Worm (Caenorhabditis elegans) whole organism, L2 larva: ENCODE measurements around the gene srbc-62.

Experiments
- C34F6.9 ChIP-seq: fragments of 150-350 bp; optimal IDR thresholded peaks from 2 replicates; lab custom pipeline; 2014; ENCODE audit warnings: missing biosample characterization, missing genetic modification characterization
- F13H6.1 ChIP-seq: sonication (generic microtip); optimal IDR thresholded peaks from 2 replicates; lab custom pipeline; 2016; ENCODE audit warnings: missing genetic modification characterization, missing compliant biosample characterization
- ZK546.5 ChIP-seq: sonication (generic microtip); optimal IDR thresholded peaks from 2 replicates; lab custom pipeline; 2017; ENCODE audit warnings: missing biosample characterization, missing genetic modification characterization
- ama-1 ChIP-seq: fragments of 150-350 bp; optimal IDR thresholded peaks from 2 replicates; lab custom pipeline; 2018; ENCODE audit warnings: inconsistent platforms
- ceh-16 ChIP-seq: fragments of 150-350 bp; optimal IDR thresholded peaks from 2 replicates; lab custom pipeline; 2014; ENCODE audit warnings: missing biosample characterization, missing genetic modification characterization
- ceh-82 ChIP-seq: fragments of 150-350 bp; optimal IDR thresholded peaks from 2 replicates; lab custom pipeline; 2014; ENCODE audit warnings: missing biosample characterization, missing genetic modification characterization
- crh-2 ChIP-seq: sonication (generic microtip); optimal IDR thresholded peaks from 2 replicates; lab custom pipeline; 2017; ENCODE audit warnings: missing biosample characterization, missing genetic modification characterization
- dmd-4 ChIP-seq: sonication (generic microtip); optimal IDR thresholded peaks from 2 replicates; lab custom pipeline; 2017; ENCODE audit warnings: missing biosample characterization, missing genetic modification characterization
- elt-3 ChIP-seq: sonication (generic microtip); optimal IDR thresholded peaks from 2 replicates; lab custom pipeline; 2017; ENCODE audit warnings: missing biosample characterization, missing genetic modification characterization
- fos-1 ChIP-seq: fragments of 150-350 bp; optimal IDR thresholded peaks from 2 replicates; lab custom pipeline; 2014; ENCODE audit warnings: missing biosample characterization, missing genetic modification characterization
- gmeb-1 ChIP-seq: fragments of 150-350 bp; optimal IDR thresholded peaks from 2 replicates; lab custom pipeline; 2014; ENCODE audit warnings: missing biosample characterization, missing genetic modification characterization
- lin-11 ChIP-seq: fragments of 150-350 bp; sonication (generic microtip); optimal IDR thresholded peaks from 2 replicates; lab custom pipeline; 2014; ENCODE audit warnings: missing biosample characterization, missing genetic modification characterization, inconsistent platforms, mixed read lengths
- lsy-2 ChIP-seq, 2 experiments: fragments of 150-350 bp in 1 of 2; sonication (generic microtip) in 1 of 2; optimal IDR thresholded peaks; 2 replicates each; lab custom pipeline; 2014 to 2017; ENCODE audit warnings: missing biosample characterization in 2 of 2, missing genetic modification characterization in 2 of 2
- mab-5 ChIP-seq: fragments of 150-350 bp; optimal IDR thresholded peaks from 2 replicates; lab custom pipeline; 2014; ENCODE audit warnings: missing biosample characterization, missing genetic modification characterization
- mbf-1 ChIP-seq: sonication (generic microtip); optimal IDR thresholded peaks from 2 replicates; lab custom pipeline; 2017; ENCODE audit warnings: missing biosample characterization, missing genetic modification characterization
- mdl-1 ChIP-seq, 2 experiments: fragments of 150-350 bp in 1 of 2; sonication (generic microtip) in 1 of 2; optimal IDR thresholded peaks; 2 replicates each; lab custom pipeline; 2017; ENCODE audit warnings: missing biosample characterization in 2 of 2, missing genetic modification characterization in 2 of 2
- nhr-11 ChIP-seq: fragments of 150-350 bp; optimal IDR thresholded peaks from 2 replicates; lab custom pipeline; 2014; ENCODE audit warnings: missing biosample characterization, missing genetic modification characterization
- nhr-129 ChIP-seq: fragments of 150-350 bp; optimal IDR thresholded peaks from 2 replicates; lab custom pipeline; 2014; ENCODE audit warnings: missing biosample characterization, missing genetic modification characterization
- nhr-237 ChIP-seq: fragments of 150-350 bp; optimal IDR thresholded peaks from 2 replicates; lab custom pipeline; 2014; ENCODE audit warnings: missing biosample characterization, missing genetic modification characterization
- nhr-25 ChIP-seq: fragments of 150-350 bp; sonication (generic microtip); optimal IDR thresholded peaks from 3 replicates; lab custom pipeline; 2014; ENCODE audit warnings: missing biosample characterization, missing genetic modification characterization
- nhr-6 ChIP-seq: fragments of 150-350 bp; optimal IDR thresholded peaks from 2 replicates; lab custom pipeline; 2014; ENCODE audit warnings: missing biosample characterization, missing genetic modification characterization
- peb-1 ChIP-seq: fragments of 150-350 bp; optimal IDR thresholded peaks from 2 replicates; lab custom pipeline; 2014; ENCODE audit warnings: missing biosample characterization, missing genetic modification characterization
- sem-4 ChIP-seq: fragments of 150-350 bp; optimal IDR thresholded peaks from 2 replicates; lab custom pipeline; 2014; ENCODE audit warnings: missing biosample characterization, missing genetic modification reagents, missing genetic modification characterization
- skn-1 ChIP-seq: sonication (generic microtip); optimal IDR thresholded peaks from 2 replicates; lab custom pipeline; 2017; ENCODE audit warnings: missing biosample characterization, missing genetic modification characterization
- sma-3 ChIP-seq: sonication (generic microtip); optimal IDR thresholded peaks from 2 replicates; lab custom pipeline; 2016; ENCODE audit warnings: missing genetic modification reagents, missing genetic modification characterization, missing compliant biosample characterization
- snpc-4 ChIP-seq: fragments of 150-350 bp; optimal IDR thresholded peaks from 2 replicates; lab custom pipeline; 2014; ENCODE audit warnings: missing biosample characterization, missing genetic modification characterization
- unc-39 ChIP-seq: fragments of 150-350 bp; optimal IDR thresholded peaks from 2 replicates; lab custom pipeline; 2014; ENCODE audit warnings: missing biosample characterization, missing genetic modification characterization
- unc-55 ChIP-seq: fragments of 150-350 bp; sonication (generic microtip); optimal IDR thresholded peaks from 3 replicates; lab custom pipeline; 2014; ENCODE audit warnings: missing biosample characterization, missing genetic modification reagents, missing genetic modification characterization
- unc-62 ChIP-seq: fragments of 150-350 bp; optimal IDR thresholded peaks from 2 replicates; lab custom pipeline; 2014; ENCODE audit warnings: missing biosample characterization, missing genetic modification reagents, missing genetic modification characterization
- ztf-1 ChIP-seq: fragments of 200-800 bp; sonication (Bioruptor generic); conservative IDR thresholded peaks from 2 replicates; pipeline ENCODE4 v1.3.6; 2022; ENCODE audit warnings: missing genetic modification characterization, missing compliant biosample characterization
- ztf-11 ChIP-seq: sonication (generic microtip); optimal IDR thresholded peaks from 2 replicates; lab custom pipeline; 2017; ENCODE audit warnings: missing biosample characterization, missing genetic modification characterization
- ztf-4 ChIP-seq: fragments of 150-350 bp; optimal IDR thresholded peaks from 2 replicates; lab custom pipeline; 2014; ENCODE audit warnings: missing biosample characterization, missing genetic modification characterization

srbc-62 gene

ce11 chrV:17182045-17182444 is 35.7 kb upstream of the srbc-62 start, which contains the start of gene srh-159:
srh-159 (plus strand) TSS chrV:17182345.
- TF ChIP-seq ama-1 (lab: Kevin White, UChicago) = no peak
- no peak for TF ChIP-seq lin-11 (tag; lab: Kevin White, UChicago)
- no peak for TF ChIP-seq nhr-11 (tag; lab: Kevin White, UChicago)
- no peak for TF ChIP-seq unc-62 (GFP tag; lab: Kevin White, UChicago)
- no peak for TF ChIP-seq skn-1 (tag; lab: Kevin White, UChicago)
- TF ChIP-seq F13H6.1 = no peak
- TF ChIP-seq ZK546.5 = no peak
- no peak for TF ChIP-seq mbf-1
- no peak for TF ChIP-seq snpc-4 (tag; lab: Kevin White, UChicago)
- TF ChIP-seq dmd-4 (tag; lab: Kevin White, UChicago) = no peak
- TF ChIP-seq crh-2 (tag; lab: Kevin White, UChicago) = no peak

ce11 chrV:17190399-17190798 is 27.4 kb upstream of the srbc-62 start, which contains the start of gene str-199:
str-199 (minus strand) TSS chrV:17190499.
- no peak for TF ChIP-seq ztf-1

ce11 chrV:17192238-17192637 is 25.6 kb upstream of the srbc-62 start, which contains the start of gene srz-47:
srz-47 (minus strand) TSS chrV:17192338.
- TF ChIP-seq crh-2 (tag; lab: Kevin White, UChicago) (no peak), lsy-2 (tag; optimal IDR thresholded peaks at IDR 0.05; lab: Kevin White, UChicago) (no peak), unc-62 (GFP tag; lab: Kevin White, UChicago) (no peak), unc-55 (no peak), ceh-16 (tag; lab: Kevin White, UChicago) (no peak), mdl-1 (tag; optimal IDR thresholded peaks at IDR 0.05; lab: Kevin White, UChicago) (no peak), ztf-4 (tag; lab: Kevin White, UChicago) (no peak), dmd-4 (tag; lab: Kevin White, UChicago) (no peak), ceh-82 (no peak), nhr-6 (tag; lab: Kevin White, UChicago) (no peak), nhr-237 (no peak), F13H6.1 (no peak), elt-3 (no peak), ama-1 (lab: Kevin White, UChicago) (no peak), unc-39 (no peak), sma-3 (no peak), nhr-129 (tag; lab: Kevin White, UChicago) (no peak), lin-11 (tag; lab: Kevin White, UChicago) (no peak), peb-1 (tag; lab: Kevin White, UChicago) (no peak), C34F6.9 (tag; lab: Kevin White, UChicago) (no peak)

- TF ChIP-seq skn-1 (tag; lab: Kevin White, UChicago) = no peak
- no peak for TF ChIP-seq sem-4
- TF ChIP-seq ztf-11 (tag; lab: Kevin White, UChicago) = no peak
- TF ChIP-seq nhr-237 = no peak
These were observed 18.9 kb upstream of the srbc-62 start, which contains the start of gene srz-96 for ce11 chrV:17198926-17199325. srz-96 (plus strand) TSS chrV:17199226.

ce11 chrV:17201847-17202246 is 15.9 kb upstream of the srbc-62 start, which contains the start of gene Y68A4A.10:
Y68A4A.10 (plus strand) TSS chrV:17202147.
- TF ChIP-seq nhr-25 (tag; lab: Kevin White, UChicago) (no peak), crh-2 (tag; lab: Kevin White, UChicago) (no peak), gmeb-1 (tag; lab: Kevin White, UChicago) (no peak), mab-5 (tag; lab: Kevin White, UChicago) (no peak)

- TF ChIP-seq dmd-4 (tag; lab: Kevin White, UChicago) (no peak), lin-11 (tag; lab: Kevin White, UChicago) (no peak), gmeb-1 (tag; lab: Kevin White, UChicago) (no peak), nhr-25 (tag; lab: Kevin White, UChicago) (no peak), mbf-1 (no peak), fos-1 (tag; lab: Kevin White, UChicago) (no peak), sem-4 (no peak), ztf-1 (no peak), snpc-4 (tag; lab: Kevin White, UChicago) (no peak), peb-1 (tag; lab: Kevin White, UChicago) (no peak), nhr-6 (tag; lab: Kevin White, UChicago) (no peak), mdl-1 (tag; optimal IDR thresholded peaks at IDR 0.05; lab: Kevin White, UChicago) (no peak), crh-2 (tag; lab: Kevin White, UChicago) (no peak)
These were observed 11.3 kb upstream of the srbc-62 start for ce11 chrV:17206469-17206868.
